Worm (Caenorhabditis elegans) whole organism, L2 larva: ENCODE data around the gene srx-45.

ENCODE experiments used
- C34F6.9 ChIP-seq: fragments of 150-350 bp; optimal IDR thresholded peaks from 2 replicates; lab custom pipeline; 2014; ENCODE audit warnings: missing biosample characterization, missing genetic modification characterization
- F13H6.1 ChIP-seq: sonication (generic microtip); optimal IDR thresholded peaks from 2 replicates; lab custom pipeline; 2016; ENCODE audit warnings: missing genetic modification characterization, missing compliant biosample characterization
- ZK546.5 ChIP-seq: sonication (generic microtip); optimal IDR thresholded peaks from 2 replicates; lab custom pipeline; 2017; ENCODE audit warnings: missing biosample characterization, missing genetic modification characterization
- alr-1 ChIP-seq: fragments of 150-350 bp; optimal IDR thresholded peaks from 2 replicates; lab custom pipeline; 2014; ENCODE audit warnings: missing biosample characterization, missing genetic modification characterization
- aly-2 ChIP-seq: fragments of 150-350 bp; optimal IDR thresholded peaks from 2 replicates; lab custom pipeline; 2014; ENCODE audit warnings: missing biosample characterization, missing genetic modification characterization
- ama-1 ChIP-seq: fragments of 150-350 bp; optimal IDR thresholded peaks from 2 replicates; lab custom pipeline; 2018; ENCODE audit warnings: inconsistent platforms
- ceh-16 ChIP-seq: fragments of 150-350 bp; optimal IDR thresholded peaks from 2 replicates; lab custom pipeline; 2014; ENCODE audit warnings: missing biosample characterization, missing genetic modification characterization
- ceh-82 ChIP-seq: fragments of 150-350 bp; optimal IDR thresholded peaks from 2 replicates; lab custom pipeline; 2014; ENCODE audit warnings: missing biosample characterization, missing genetic modification characterization
- crh-2 ChIP-seq: sonication (generic microtip); optimal IDR thresholded peaks from 2 replicates; lab custom pipeline; 2017; ENCODE audit warnings: missing biosample characterization, missing genetic modification characterization
- egl-27 ChIP-seq: sonication (generic microtip); optimal IDR thresholded peaks from 3 replicates; lab custom pipeline; 2017; ENCODE audit warnings: missing biosample characterization, missing genetic modification reagents, missing genetic modification characterization
- elt-3 ChIP-seq: sonication (generic microtip); optimal IDR thresholded peaks from 2 replicates; lab custom pipeline; 2017; ENCODE audit warnings: missing biosample characterization, missing genetic modification characterization
- gmeb-1 ChIP-seq: fragments of 150-350 bp; optimal IDR thresholded peaks from 2 replicates; lab custom pipeline; 2014; ENCODE audit warnings: missing biosample characterization, missing genetic modification characterization
- lin-11 ChIP-seq: fragments of 150-350 bp; sonication (generic microtip); optimal IDR thresholded peaks from 2 replicates; lab custom pipeline; 2014; ENCODE audit warnings: missing biosample characterization, missing genetic modification characterization, inconsistent platforms, mixed read lengths
- lin-13 ChIP-seq: fragments of 150-350 bp; optimal IDR thresholded peaks from 2 replicates; lab custom pipeline; 2014; ENCODE audit warnings: missing biosample characterization, missing genetic modification reagents, missing genetic modification characterization
- mab-5 ChIP-seq: fragments of 150-350 bp; optimal IDR thresholded peaks from 2 replicates; lab custom pipeline; 2014; ENCODE audit warnings: missing biosample characterization, missing genetic modification characterization
- mbf-1 ChIP-seq: sonication (generic microtip); optimal IDR thresholded peaks from 2 replicates; lab custom pipeline; 2017; ENCODE audit warnings: missing biosample characterization, missing genetic modification characterization
- nhr-10 ChIP-seq: sonication (generic microtip); optimal IDR thresholded peaks from 2 replicates; lab custom pipeline; 2017; ENCODE audit warnings: missing biosample characterization, missing genetic modification characterization
- nhr-11 ChIP-seq: fragments of 150-350 bp; optimal IDR thresholded peaks from 2 replicates; lab custom pipeline; 2014; ENCODE audit warnings: missing biosample characterization, missing genetic modification characterization
- nhr-12 ChIP-seq: fragments of 150-350 bp; optimal IDR thresholded peaks from 2 replicates; lab custom pipeline; 2014; ENCODE audit warnings: missing biosample characterization, missing genetic modification characterization
- nhr-129 ChIP-seq: fragments of 150-350 bp; optimal IDR thresholded peaks from 2 replicates; lab custom pipeline; 2014; ENCODE audit warnings: missing biosample characterization, missing genetic modification characterization
- nhr-21 ChIP-seq: fragments of 150-350 bp; optimal IDR thresholded peaks from 2 replicates; lab custom pipeline; 2014; ENCODE audit warnings: missing biosample characterization, missing genetic modification characterization
- nhr-23 ChIP-seq: fragments of 150-350 bp; optimal IDR thresholded peaks from 2 replicates; lab custom pipeline; 2014; ENCODE audit warnings: missing biosample characterization, missing genetic modification reagents, missing genetic modification characterization
- nhr-25 ChIP-seq: fragments of 150-350 bp; sonication (generic microtip); optimal IDR thresholded peaks from 3 replicates; lab custom pipeline; 2014; ENCODE audit warnings: missing biosample characterization, missing genetic modification characterization
- nhr-6 ChIP-seq: fragments of 150-350 bp; optimal IDR thresholded peaks from 2 replicates; lab custom pipeline; 2014; ENCODE audit warnings: missing biosample characterization, missing genetic modification characterization
- nhr-77 ChIP-seq: fragments of 150-350 bp; optimal IDR thresholded peaks from 2 replicates; lab custom pipeline; 2014; ENCODE audit warnings: missing biosample characterization, missing genetic modification characterization
- peb-1 ChIP-seq: fragments of 150-350 bp; optimal IDR thresholded peaks from 2 replicates; lab custom pipeline; 2014; ENCODE audit warnings: missing biosample characterization, missing genetic modification characterization
- sma-3 ChIP-seq: sonication (generic microtip); optimal IDR thresholded peaks from 2 replicates; lab custom pipeline; 2016; ENCODE audit warnings: missing genetic modification reagents, missing genetic modification characterization, missing compliant biosample characterization
- sma-9 ChIP-seq, 2 experiments: fragments of 150-350 bp in 1 of 2; sonication (generic microtip) in 1 of 2; optimal IDR thresholded peaks; 2 replicates each; lab custom pipeline; 2014 to 2016; ENCODE audit warnings: missing genetic modification characterization in 2 of 2, mild to moderate bottlenecking in 1 of 2, missing biosample characterization in 1 of 2, missing compliant biosample characterization in 1 of 2, missing genetic modification reagents in 1 of 2, moderate library complexity in 1 of 2
- snpc-4 ChIP-seq: fragments of 150-350 bp; optimal IDR thresholded peaks from 2 replicates; lab custom pipeline; 2014; ENCODE audit warnings: missing biosample characterization, missing genetic modification characterization
- unc-39 ChIP-seq: fragments of 150-350 bp; optimal IDR thresholded peaks from 2 replicates; lab custom pipeline; 2014; ENCODE audit warnings: missing biosample characterization, missing genetic modification characterization
- unc-62 ChIP-seq: fragments of 150-350 bp; optimal IDR thresholded peaks from 2 replicates; lab custom pipeline; 2014; ENCODE audit warnings: missing biosample characterization, missing genetic modification reagents, missing genetic modification characterization
- zag-1 ChIP-seq: fragments of 150-350 bp; optimal IDR thresholded peaks from 2 replicates; lab custom pipeline; 2014; ENCODE audit warnings: missing biosample characterization, missing genetic modification characterization
- ztf-1 ChIP-seq: fragments of 200-800 bp; sonication (Bioruptor generic); conservative IDR thresholded peaks from 2 replicates; pipeline ENCODE4 v1.3.6; 2022; ENCODE audit warnings: missing genetic modification characterization, missing compliant biosample characterization
- ztf-4 ChIP-seq: fragments of 150-350 bp; optimal IDR thresholded peaks from 2 replicates; lab custom pipeline; 2014; ENCODE audit warnings: missing biosample characterization, missing genetic modification characterization

The srx-45 gene

ce11 chrIII:9306596-9306995 is at the start of gene srx-45:
TSS of gene srx-45 (minus strand) at chrIII:9306696.
- no peak for TF ChIP-seq nhr-25 (tag; lab: Kevin White, UChicago)
- no peak for TF ChIP-seq nhr-10 (tag; lab: Kevin White, UChicago)
- TF ChIP-seq nhr-6 (tag; lab: Kevin White, UChicago) = no peak
- no peak for TF ChIP-seq zag-1
- TF ChIP-seq lin-13 (GFP tag; lab: Kevin White, UChicago) = no peak
- TF ChIP-seq egl-27 (tag; lab: Kevin White, UChicago) = no peak
- no peak for TF ChIP-seq sma-3
- no peak for TF ChIP-seq gmeb-1

- TF ChIP-seq egl-27 (tag; lab: Kevin White, UChicago) (no peak), ztf-4 (no peak), nhr-12 (tag; lab: Kevin White, UChicago) (no peak), aly-2 (tag; lab: Kevin White, UChicago) (no peak), nhr-77 (tag; lab: Kevin White, UChicago) (no peak), lin-11 (no peak), sma-3 (no peak), C34F6.9 (no peak), ama-1 (no peak), nhr-21 (no peak), nhr-6 (tag; lab: Kevin White, UChicago) (no peak), nhr-11 (tag; lab: Kevin White, UChicago) (no peak), alr-1 (tag; lab: Kevin White, UChicago) (no peak), mbf-1 (tag; lab: Kevin White, UChicago) (no peak)
Observed at ce11 chrIII:9355412-9355969, 49.0 kb upstream of the srx-45 start, which contains the start of gene chtb-1. TSS of gene chtb-1 (minus strand) at chrIII:9355462.

DNA sequence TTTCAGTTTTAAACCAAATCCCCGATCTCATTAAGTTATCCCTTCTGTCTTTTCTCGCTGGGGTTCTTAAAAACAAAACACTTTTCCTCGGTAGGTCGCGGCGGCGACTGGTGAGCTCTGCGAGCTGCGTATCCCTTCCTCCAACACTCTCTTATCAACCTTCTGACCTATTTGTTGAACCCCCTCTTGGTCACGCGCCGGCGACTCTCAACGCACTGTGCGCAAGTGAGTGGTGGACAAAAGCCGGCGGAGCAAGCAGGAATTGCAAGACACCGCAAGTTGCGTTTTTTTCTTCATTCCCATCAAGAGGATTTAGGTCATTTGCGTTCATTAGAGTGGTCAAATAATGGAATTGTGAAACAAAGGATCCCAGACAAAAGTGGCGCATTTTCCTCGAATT is 47.3 kb upstream of the srx-45 start:
- TF ChIP-seq F13H6.1 (tag; lab: Kevin White, UChicago) (peak; percentile 16), sma-9 (GFP tag; optimal IDR thresholded peaks at IDR 0.05; lab: Kevin White, UChicago) (no peak), sma-9 (tag; optimal IDR thresholded peaks at IDR 0.05; lab: Kevin White, UChicago) (no peak), nhr-129 (peak; percentile 41), C34F6.9 (peak; percentile 36), crh-2 (no peak), sma-3 (no peak), peb-1 (tag; lab: Kevin White, UChicago) (no peak), ceh-82 (tag; lab: Kevin White, UChicago) (no peak), ceh-16 (no peak), ztf-4 (no peak), aly-2 (tag; lab: Kevin White, UChicago) (no peak)

DNA sequence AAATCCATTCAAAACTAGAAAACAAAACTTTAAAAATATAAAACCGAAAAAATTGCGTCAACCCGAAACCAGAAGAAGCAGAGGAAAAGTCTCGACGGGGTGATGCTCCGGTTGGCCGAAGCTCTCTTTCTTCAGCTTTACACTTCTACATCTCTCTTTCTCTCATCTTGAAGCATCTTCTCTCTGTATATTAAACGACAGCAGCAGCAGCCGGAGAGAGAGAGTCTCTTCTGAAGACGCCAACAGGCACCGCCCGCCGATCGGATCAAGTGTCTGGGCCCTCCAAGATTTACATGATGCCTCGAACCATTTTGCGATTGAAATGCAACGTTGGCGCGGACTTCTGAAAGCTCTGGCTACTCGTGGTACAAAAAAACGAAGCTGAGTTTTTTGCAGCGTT is 40.2 kb upstream of the srx-45 start:
- TF ChIP-seq sma-9 (GFP tag; optimal IDR thresholded peaks at IDR 0.05; lab: Kevin White, UChicago) (peak; percentile 9), sma-9 (tag; optimal IDR thresholded peaks at IDR 0.05; lab: Kevin White, UChicago) (no peak), nhr-129 (peak; percentile 8), lin-13 (GFP tag; lab: Kevin White, UChicago) (no peak)
- TF ChIP-seq, all 48 proteins: peak for 2

DNA sequence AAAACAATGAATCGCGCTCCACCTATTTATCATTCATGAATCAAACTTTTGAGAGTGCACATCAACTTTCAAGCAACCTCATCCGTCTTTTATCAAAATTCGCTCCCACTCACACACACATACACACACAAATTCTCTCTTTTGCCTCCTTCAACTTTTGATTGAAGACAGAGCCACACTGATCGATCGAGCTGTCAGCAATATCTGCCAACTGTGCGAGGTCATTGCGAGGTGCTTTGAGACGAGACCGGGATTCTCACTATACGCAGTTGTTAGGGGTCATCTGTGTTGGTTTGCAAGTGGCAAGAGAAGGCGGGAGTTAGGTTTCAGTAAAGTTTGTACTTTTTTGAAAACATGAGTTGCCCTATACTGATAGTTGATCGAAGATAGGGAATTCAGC is 39.6 kb upstream of the srx-45 start:
- TF ChIP-seq nhr-23 (tag; lab: Kevin White, UChicago) (no peak), nhr-129 (peak; percentile 49), F13H6.1 (tag; lab: Kevin White, UChicago) (peak; percentile 36), mab-5 (tag; lab: Kevin White, UChicago) (no peak), unc-62 (GFP tag; lab: Kevin White, UChicago) (no peak), lin-11 (no peak), nhr-10 (tag; lab: Kevin White, UChicago) (no peak)

ce11 chrIII:9344347-9344746 is 37.9 kb upstream of the srx-45 start, which contains the start of gene emb-9:
TSS of gene emb-9 (minus strand) at chrIII:9344447.
- TF ChIP-seq elt-3 (tag; lab: Kevin White, UChicago) (no peak), lin-13 (GFP tag; lab: Kevin White, UChicago) (no peak), sma-3 (no peak), zag-1 (no peak), C34F6.9 (no peak), ZK546.5 (no peak), snpc-4 (tag; lab: Kevin White, UChicago) (no peak), nhr-129 (no peak), ceh-82 (tag; lab: Kevin White, UChicago) (no peak), ztf-4 (no peak), lin-11 (no peak), unc-39 (tag; lab: Kevin White, UChicago) (no peak), ztf-1 (GFP tag; lab: Robert Waterston, UW) (no peak), mab-5 (tag; lab: Kevin White, UChicago) (no peak), alr-1 (tag; lab: Kevin White, UChicago) (no peak), peb-1 (tag; lab: Kevin White, UChicago) (no peak), nhr-6 (tag; lab: Kevin White, UChicago) (no peak)
